Worm (Caenorhabditis elegans) whole organism, young adult: ENCODE results near the gene scc-1.

Experiments
- F49E8.2 ChIP-seq: sonication (generic microtip); optimal IDR thresholded peaks from 3 replicates; lab custom pipeline; 2017; ENCODE audit warnings: missing genetic modification characterization, mild to moderate bottlenecking, missing compliant biosample characterization, antibody characterized with exemption, moderate library complexity; ENCODE audit not compliant: insufficient read depth
- F55B11.4 ChIP-seq: sonication (generic microtip); optimal IDR thresholded peaks from 2 replicates; lab custom pipeline; 2016; ENCODE audit warnings: missing compliant biosample characterization, missing genetic modification characterization, borderline replicate concordance; ENCODE audit not compliant: insufficient read depth
- ama-1 ChIP-seq, 3 experiments: fragments of 150-350 bp in 1 of 3; sonication (generic microtip) in 2 of 3; optimal IDR thresholded peaks; 2 replicates each; lab custom pipeline; 2014 to 2018; ENCODE audit warnings: missing biosample characterization in 2 of 3, missing genetic modification characterization in 2 of 3, missing genetic modification reagents in 2 of 3
- aptf-2 ChIP-seq: fragments of 200-800 bp; sonication (Bioruptor generic); conservative IDR thresholded peaks from 2 replicates; pipeline ENCODE4 v1.3.6; 2022; ENCODE audit warnings: missing genetic modification reagents, missing genetic modification characterization, missing compliant biosample characterization
- attf-3 ChIP-seq: fragments of 200-800 bp; sonication (Bioruptor generic); conservative IDR thresholded peaks from 2 replicates; pipeline ENCODE4 v1.3.6; 2022; ENCODE audit warnings: missing genetic modification reagents, missing genetic modification characterization, missing compliant biosample characterization
- attf-5 ChIP-seq: fragments of 200-800 bp; sonication (Bioruptor generic); optimal IDR thresholded peaks from 2 replicates; lab custom pipeline; 2018; ENCODE audit warnings: mild to moderate bottlenecking, missing genetic modification characterization, missing compliant biosample characterization
- dpff-1 ChIP-seq: sonication (generic microtip); optimal IDR thresholded peaks from 2 replicates; lab custom pipeline; 2017; ENCODE audit warnings: mild to moderate bottlenecking, missing genetic modification characterization, missing compliant biosample characterization
- hlh-26 ChIP-seq: fragments of 200-800 bp; sonication (Bioruptor generic); conservative IDR thresholded peaks from 2 replicates; pipeline ENCODE4 v1.3.6; 2022; ENCODE audit warnings: missing genetic modification reagents, missing genetic modification characterization, missing compliant biosample characterization
- sea-2 ChIP-seq: fragments of 200-800 bp; sonication (Bioruptor generic); IDR thresholded peaks from 2 replicates; pipeline ENCODE4 v1.3.6; 2022; ENCODE audit warnings: missing genetic modification characterization, missing compliant biosample characterization
- snpc-3.4 ChIP-seq: sonication (generic microtip); optimal IDR thresholded peaks from 2 replicates; lab custom pipeline; 2017; ENCODE audit warnings: missing genetic modification characterization, mild to moderate bottlenecking, missing compliant biosample characterization, antibody characterized with exemption, moderate library complexity, missing genotype, missing genetic modification reagents
- zfh-2 ChIP-seq: fragments of 200-800 bp; sonication (Bioruptor generic); conservative IDR thresholded peaks from 2 replicates; pipeline ENCODE4 v1.3.6; 2022; ENCODE audit warnings: missing genetic modification reagents, missing genetic modification characterization, missing compliant biosample characterization

- TF ChIP-seq ama-1 (optimal IDR thresholded peaks at IDR 0.05; lab: Kevin White, UChicago) (no peak), ama-1 (GFP tag; optimal IDR thresholded peaks at IDR 0.05; lab: Kevin White, UChicago) (no peak), zfh-2 (GFP tag; lab: Robert Waterston, UW) (no peak), F49E8.2 (tag; lab: Kevin White, UChicago) (no peak), dpff-1 (no peak), F55B11.4 (no peak), snpc-3.4 (no peak), attf-3 (GFP tag; lab: Robert Waterston, UW) (no peak), hlh-26 (GFP tag; lab: Robert Waterston, UW) (no peak), aptf-2 (GFP tag; lab: Robert Waterston, UW) (no peak), sea-2 (GFP tag; lab: Robert Waterston, UW) (no peak), attf-5 (GFP tag; lab: Kevin White, UChicago) (no peak)
These were observed 26.8 kb upstream of the scc-1 start, which contains the start of gene T05A7.6 for ce11 chrII:4671692-4672091.
